Worm (Caenorhabditis elegans): ENCODE data around the gene C02F5.5.
A peak's percentile ranks its signal among the peaks of the same experiment; 100 is the strongest.

The C02F5.5 gene

ce11 chrIII:8244052-8244451, 8.1 kb downstream of the C02F5.5 start, which contains the start of the genes pbs-6 and cids-1:
Gene pbs-6, minus strand, starts transcription at chrIII:8244092.
Gene cids-1, plus strand, starts transcription at chrIII:8244445.
- TF ChIP-seq lin-15B (tag; optimal IDR thresholded peaks at IDR 0.05): no peak
- TF ChIP-seq irx-1 (tag; optimal IDR thresholded peaks at IDR 0.05): no peak
- TF ChIP-seq lin-14 (GFP tag; optimal IDR thresholded peaks at IDR 0.05): no peak
- TF ChIP-seq lin-39 (tag; optimal IDR thresholded peaks at IDR 0.05): no peak
- TF ChIP-seq fkh-4 (tag; optimal IDR thresholded peaks at IDR 0.05; ENCODE audit: borderline replicate concordance): no peak
- no peak for TF ChIP-seq fkh-8 (tag; optimal IDR thresholded peaks at IDR 0.05)
- TF ChIP-seq snu-23 (GFP tag; optimal IDR thresholded peaks at IDR 0.05): peak; percentile 23
- no peak for TF ChIP-seq nhr-84 (tag; optimal IDR thresholded peaks at IDR 0.05)
- no peak for TF ChIP-seq nhr-76 (tag; optimal IDR thresholded peaks at IDR 0.05)
- TF ChIP-seq efl-1 (optimal IDR thresholded peaks at IDR 0.05): peak; percentile 42 to 56
- TF ChIP-seq efl-1 (GFP tag; optimal IDR thresholded peaks at IDR 0.05 in 1 of 2): peak; percentile 44 to 72
- TF ChIP-seq hlh-17 (GFP tag; optimal IDR thresholded peaks at IDR 0.05; ENCODE audit: borderline replicate concordance): no peak
- no peak for TF ChIP-seq hpl-2 (GFP tag; optimal IDR thresholded peaks at IDR 0.05)
- TF ChIP-seq lsy-2 (tag; optimal IDR thresholded peaks at IDR 0.05): peak; percentile 22 to 64
- TF ChIP-seq efl-3 (GFP tag; optimal IDR thresholded peaks at IDR 0.05): no peak
- TF ChIP-seq ceh-82 (tag; optimal IDR thresholded peaks at IDR 0.05): no peak
- TF ChIP-seq egl-13 (tag; optimal IDR thresholded peaks at IDR 0.05): no peak
- no peak for TF ChIP-seq sup-37 (GFP tag; optimal IDR thresholded peaks at IDR 0.05)
- no peak for TF ChIP-seq mab-9 (GFP tag; IDR thresholded peaks at IDR 0.05)
- TF ChIP-seq C34B4.2 (tag; optimal IDR thresholded peaks at IDR 0.05): no peak
- TF ChIP-seq nhr-71 (tag; optimal IDR thresholded peaks at IDR 0.05): peak; percentile 24
- TF ChIP-seq unc-98 (GFP tag; IDR thresholded peaks at IDR 0.05): no peak
- TF ChIP-seq nhr-90 (tag; optimal IDR thresholded peaks at IDR 0.05; ENCODE audit: poor library complexity): no peak
- TF ChIP-seq vab-15 (tag; optimal IDR thresholded peaks at IDR 0.05): no peak
- TF ChIP-seq egl-27 (tag; optimal IDR thresholded peaks at IDR 0.05): no peak
- TF ChIP-seq fos-1 (tag; optimal IDR thresholded peaks at IDR 0.05): no peak
- peak; percentile 29 for TF ChIP-seq unc-130 (tag; optimal IDR thresholded peaks at IDR 0.05)
- TF ChIP-seq ztf-4 (tag; optimal IDR thresholded peaks at IDR 0.05): no peak
- no peak for TF ChIP-seq nhr-11 (tag; optimal IDR thresholded peaks at IDR 0.05)
- TF ChIP-seq nhr-237 (tag; optimal IDR thresholded peaks at IDR 0.05): no peak
- TF ChIP-seq ces-1 (GFP tag; optimal IDR thresholded peaks at IDR 0.05): no peak
- TF ChIP-seq lir-3 (tag; optimal IDR thresholded peaks at IDR 0.05; ENCODE audit: poor library complexity): no peak
- TF ChIP-seq ceh-88 (GFP tag; IDR thresholded peaks at IDR 0.05): no peak
- peak; percentile 25 to 50 for TF ChIP-seq lin-35 (GFP tag; optimal IDR thresholded peaks at IDR 0.05)
- TF ChIP-seq mep-1 (tag; optimal IDR thresholded peaks at IDR 0.05): no peak
- peak; percentile 85 for TF ChIP-seq F16B12.6 (tag; optimal IDR thresholded peaks at IDR 0.05)
- no peak for TF ChIP-seq C16A3.4 (tag; optimal IDR thresholded peaks at IDR 0.05)
- no peak for TF ChIP-seq elt-2 (tag; optimal IDR thresholded peaks at IDR 0.05)
- TF ChIP-seq mdl-1 (tag; optimal IDR thresholded peaks at IDR 0.05): no peak
- TF ChIP-seq zag-1 (tag; optimal IDR thresholded peaks at IDR 0.05): no peak
- TF ChIP-seq tlp-1 (tag; optimal IDR thresholded peaks at IDR 0.05): no peak
- TF ChIP-seq snpc-4 (tag; optimal IDR thresholded peaks at IDR 0.05): no peak
- no peak for TF ChIP-seq pqm-1 (tag; optimal IDR thresholded peaks at IDR 0.05)
- no peak for TF ChIP-seq ceh-90 (tag; optimal IDR thresholded peaks at IDR 0.05)
- no peak for TF ChIP-seq ceh-8 (GFP tag; optimal IDR thresholded peaks at IDR 0.05)
- TF ChIP-seq nhr-47 (tag; optimal IDR thresholded peaks at IDR 0.05): peak; percentile 0
- no peak for TF ChIP-seq aly-2 (tag; optimal IDR thresholded peaks at IDR 0.05)
- no peak for TF ChIP-seq alr-1 (tag; optimal IDR thresholded peaks at IDR 0.05; ENCODE audit: borderline replicate concordance)
- TF ChIP-seq dpl-1 (GFP tag; optimal IDR thresholded peaks at IDR 0.05): peak in 2 of 3 experiments; percentile 37 to 40
- no peak for TF ChIP-seq unc-30 (tag; optimal IDR thresholded peaks at IDR 0.05)
- TF ChIP-seq nhr-12 (tag; optimal IDR thresholded peaks at IDR 0.05): no peak
- no peak for TF ChIP-seq rnt-1 (tag; optimal IDR thresholded peaks at IDR 0.05)
- no peak for TF ChIP-seq blmp-1 (tag; optimal IDR thresholded peaks at IDR 0.05)
- no peak for TF ChIP-seq lin-13 (GFP tag; optimal IDR thresholded peaks at IDR 0.05)

All from whole organism, L1 larva.